Fruit fly (Drosophila melanogaster) whole organism, embryonic: Measurements from ENCODE around the gene Tim13.
A peak's percentile ranks its signal among the peaks of the same experiment; 100 is the strongest.

Experiments used
- Bdp1 ChIP-seq: fragments of 200-800 bp; sonication (Bioruptor generic); optimal IDR thresholded peaks from 3 replicates; lab custom pipeline; 2016; ENCODE audit warnings: missing biosample characterization, missing genetic modification characterization
- CG10321 ChIP-seq: fragments of 200-800 bp; sonication (Bioruptor generic); IDR thresholded peaks from 2 replicates; pipeline ENCODE4 v1.3.6; 2022; ENCODE audit warnings: missing biosample characterization, missing genetic modification characterization
- CG10543 ChIP-seq: fragments of 200-800 bp; sonication (Bioruptor generic); optimal IDR thresholded peaks from 3 replicates; lab custom pipeline; 2017; ENCODE audit warnings: missing biosample characterization, mild to moderate bottlenecking, missing genetic modification characterization, moderate library complexity
- CG12155 ChIP-seq: fragments of 200-800 bp; sonication (Bioruptor generic); optimal IDR thresholded peaks from 3 replicates; lab custom pipeline; 2016; ENCODE audit warnings: missing biosample characterization, missing genetic modification characterization
- CG12219 ChIP-seq: fragments of 200-800 bp; sonication (Bioruptor generic); optimal IDR thresholded peaks from 3 replicates; lab custom pipeline; 2018; ENCODE audit warnings: missing biosample characterization, mild to moderate bottlenecking, missing genetic modification characterization
- CG12942 ChIP-seq: fragments of 200-800 bp; sonication (Bioruptor generic); optimal IDR thresholded peaks from 3 replicates; lab custom pipeline; 2016; ENCODE audit warnings: missing biosample characterization, missing genetic modification characterization
- CG13424 ChIP-seq: fragments of 200-800 bp; sonication (Bioruptor generic); optimal IDR thresholded peaks from 2 replicates; lab custom pipeline; 2019; ENCODE audit warnings: missing biosample characterization, mild to moderate bottlenecking, missing genetic modification characterization, moderate library complexity
- CG13775 ChIP-seq: fragments of 200-800 bp; sonication (Bioruptor generic); optimal IDR thresholded peaks from 3 replicates; lab custom pipeline; 2017; ENCODE audit warnings: missing biosample characterization, mild to moderate bottlenecking, missing genetic modification characterization
- CG14965 ChIP-seq: fragments of 200-800 bp; sonication (Bioruptor generic); optimal IDR thresholded peaks from 2 replicates; lab custom pipeline; 2016; ENCODE audit warnings: missing biosample characterization, missing genetic modification characterization, borderline replicate concordance
- CG1647 ChIP-seq: fragments of 200-800 bp; sonication (Bioruptor generic); optimal IDR thresholded peaks from 3 replicates; lab custom pipeline; 2016; ENCODE audit warnings: missing biosample characterization, missing genetic modification characterization
- CG16813 ChIP-seq: fragments of 200-800 bp; sonication (Bioruptor generic); IDR thresholded peaks from 3 replicates; pipeline ENCODE4 v1.3.6; 2022; ENCODE audit warnings: missing biosample characterization, missing genetic modification characterization; ENCODE audit not compliant: partially characterized antibody
- CG17568 ChIP-seq: fragments of 200-800 bp; sonication (Bioruptor generic); optimal IDR thresholded peaks from 2 replicates; lab custom pipeline; 2018; ENCODE audit warnings: missing biosample characterization, mild to moderate bottlenecking, missing genetic modification characterization, moderate library complexity
- CG1832 ChIP-seq: fragments of 200-800 bp; sonication (Bioruptor generic); optimal IDR thresholded peaks from 2 replicates; lab custom pipeline; 2017; ENCODE audit warnings: missing biosample characterization, mild to moderate bottlenecking, missing genetic modification characterization, inconsistent platforms
- CG18476 ChIP-seq: fragments of 200-800 bp; sonication (Bioruptor generic); optimal IDR thresholded peaks from 2 replicates; lab custom pipeline; 2016; ENCODE audit warnings: missing biosample characterization, mild to moderate bottlenecking, missing genetic modification characterization
- CG18599 ChIP-seq: fragments of 200-800 bp; sonication (Bioruptor generic); optimal IDR thresholded peaks from 3 replicates; lab custom pipeline; 2017; ENCODE audit warnings: missing biosample characterization, missing genetic modification characterization, mild to moderate bottlenecking, moderate library complexity, missing genetic modification reagents
- CG2116 ChIP-seq: fragments of 200-800 bp; sonication (Bioruptor generic); optimal IDR thresholded peaks from 3 replicates; lab custom pipeline; 2018; ENCODE audit warnings: missing biosample characterization, mild to moderate bottlenecking, missing genetic modification characterization
- CG2875 ChIP-seq: fragments of 200-800 bp; sonication (Bioruptor generic); optimal IDR thresholded peaks from 2 replicates; lab custom pipeline; 2017; ENCODE audit warnings: missing biosample characterization, mild to moderate bottlenecking, missing genetic modification characterization, missing genetic modification reagents
- CG6813 ChIP-seq: fragments of 200-800 bp; sonication (Bioruptor generic); optimal IDR thresholded peaks from 2 replicates; lab custom pipeline; 2017; ENCODE audit warnings: missing biosample characterization, missing genetic modification characterization, mild to moderate bottlenecking, moderate library complexity, missing genetic modification reagents
- CG8478 ChIP-seq: fragments of >200 bp; optimal IDR thresholded peaks from 2 replicates; lab custom pipeline; 2018
- CG9727 ChIP-seq: fragments of 200-800 bp; sonication (Bioruptor generic); optimal IDR thresholded peaks from 3 replicates; lab custom pipeline; 2017; ENCODE audit warnings: missing biosample characterization, mild to moderate bottlenecking, missing genetic modification characterization
- CkIIα-i1 ChIP-seq: fragments of 200-800 bp; sonication (Bioruptor generic); IDR thresholded peaks from 2 replicates; pipeline ENCODE4 v1.3.6; 2022; ENCODE audit warnings: missing biosample characterization, missing genetic modification characterization
- D19B ChIP-seq: fragments of 200-800 bp; sonication (Bioruptor generic); optimal IDR thresholded peaks from 2 replicates; lab custom pipeline; 2017; ENCODE audit warnings: missing biosample characterization, mild to moderate bottlenecking, missing genetic modification characterization
- Fer1 ChIP-seq: fragments of 200-800 bp; sonication (Bioruptor generic); optimal IDR thresholded peaks from 2 replicates; lab custom pipeline; 2017; ENCODE audit warnings: missing biosample characterization, mild to moderate bottlenecking, missing genetic modification characterization
- Fer3 ChIP-seq: fragments of 200-800 bp; sonication (Bioruptor generic); optimal IDR thresholded peaks from 2 replicates; lab custom pipeline; 2018; ENCODE audit warnings: missing biosample characterization, mild to moderate bottlenecking, missing genetic modification characterization, moderate library complexity
- Gug ChIP-seq: fragments of 200-800 bp; sonication (Bioruptor generic); IDR thresholded peaks from 4 replicates; pipeline ENCODE4 v1.3.6; 2022; ENCODE audit warnings: missing biosample characterization, missing genetic modification characterization
- MTF-1 ChIP-seq: fragments of 200-800 bp; sonication (Bioruptor generic); optimal IDR thresholded peaks from 2 replicates; lab custom pipeline; 2018; ENCODE audit warnings: missing biosample characterization, mild to moderate bottlenecking, missing genetic modification characterization, borderline replicate concordance
- Nf-YA ChIP-seq: fragments of 200-800 bp; sonication (Bioruptor generic); IDR thresholded peaks from 2 replicates; pipeline ENCODE4 v1.3.6; 2022; ENCODE audit warnings: missing biosample characterization, missing genetic modification characterization
- NfI ChIP-seq: fragments of 200-800 bp; sonication (Bioruptor generic); optimal IDR thresholded peaks from 3 replicates; lab custom pipeline; 2018; ENCODE audit warnings: missing biosample characterization, mild to moderate bottlenecking, missing genetic modification characterization, moderate library complexity
- Poxn ChIP-seq: fragments of 200-800 bp; sonication (Bioruptor generic); IDR thresholded peaks from 2 replicates; pipeline ENCODE4 v1.3.6; 2022; ENCODE audit warnings: missing biosample characterization, missing genetic modification characterization
- Ptx1 ChIP-seq: fragments of 200-800 bp; sonication (Bioruptor generic); IDR thresholded peaks from 2 replicates; pipeline ENCODE4 v1.3.6; 2022; ENCODE audit warnings: missing biosample characterization, missing genetic modification characterization
- Sox100B ChIP-seq: fragments of 200-800 bp; sonication (Bioruptor generic); optimal IDR thresholded peaks from 3 replicates; lab custom pipeline; 2018; ENCODE audit warnings: missing biosample characterization, mild to moderate bottlenecking, missing genetic modification characterization
- Taf1 ChIP-seq: fragments of 200-800 bp; sonication (Bioruptor generic); IDR thresholded peaks from 2 replicates; pipeline ENCODE4 v1.3.6; 2022; ENCODE audit warnings: missing biosample characterization, missing genetic modification characterization
- bowl ChIP-seq: fragments of 200-800 bp; sonication (Bioruptor generic); IDR thresholded peaks from 2 replicates; pipeline ENCODE4 v1.3.6; 2022; ENCODE audit warnings: missing biosample characterization, missing genetic modification characterization
- crp ChIP-seq, 2 experiments: fragments of 200-800 bp; sonication (Bioruptor generic); optimal IDR thresholded peaks; 2 replicates in 1 of 2; 3 replicates in 1 of 2; lab custom pipeline; 2017; ENCODE audit warnings: missing biosample characterization in 2 of 2, missing genetic modification characterization in 2 of 2, mild to moderate bottlenecking in 1 of 2, moderate library complexity in 1 of 2
- danr ChIP-seq: fragments of 200-800 bp; sonication (Bioruptor generic); IDR thresholded peaks from 2 replicates; pipeline ENCODE4 v1.3.6; 2022; ENCODE audit warnings: missing biosample characterization, missing genetic modification characterization
- disco-r ChIP-seq: fragments of 200-800 bp; sonication (Bioruptor generic); optimal IDR thresholded peaks from 2 replicates; lab custom pipeline; 2016; ENCODE audit warnings: missing biosample characterization, missing genetic modification characterization
- dpn ChIP-seq, 2 experiments: fragments of 200-800 bp; sonication (Bioruptor generic); optimal IDR thresholded peaks; 3 replicates each; lab custom pipeline; 2016; ENCODE audit warnings: missing biosample characterization in 2 of 2, missing genetic modification characterization in 2 of 2
- dysf ChIP-seq: fragments of 200-800 bp; sonication (Bioruptor generic); IDR thresholded peaks from 3 replicates; pipeline ENCODE4 v1.3.6; 2022; ENCODE audit warnings: missing biosample characterization, missing genetic modification characterization
- fru ChIP-seq: fragments of >200 bp; optimal IDR thresholded peaks from 2 replicates; lab custom pipeline; 2017
- grn ChIP-seq: fragments of 200-800 bp; sonication (Bioruptor generic); optimal IDR thresholded peaks from 3 replicates; lab custom pipeline; 2017; ENCODE audit warnings: missing biosample characterization, missing genetic modification characterization
- luna ChIP-seq: fragments of 200-800 bp; sonication (Bioruptor generic); optimal IDR thresholded peaks from 2 replicates; lab custom pipeline; 2016; ENCODE audit warnings: missing biosample characterization, missing genetic modification characterization
- nmo ChIP-seq: fragments of 200-800 bp; sonication (Bioruptor generic); optimal IDR thresholded peaks from 2 replicates; lab custom pipeline; 2018; ENCODE audit warnings: missing biosample characterization, mild to moderate bottlenecking, missing genetic modification characterization, moderate library complexity
- sima ChIP-seq: fragments of 200-800 bp; sonication (Bioruptor generic); optimal IDR thresholded peaks from 2 replicates; lab custom pipeline; 2016; ENCODE audit warnings: missing biosample characterization, missing genetic modification characterization
- ssp ChIP-seq: fragments of 200-800 bp; sonication (Bioruptor generic); IDR thresholded peaks from 2 replicates; pipeline ENCODE4 v1.3.6; 2022; ENCODE audit warnings: missing biosample characterization, missing genetic modification characterization
- sug ChIP-seq: fragments of 200-800 bp; optimal IDR thresholded peaks from 2 replicates; lab custom pipeline; 2019; ENCODE audit warnings: missing biosample characterization, mild to moderate bottlenecking, missing genetic modification characterization, moderate library complexity
- ttk ChIP-seq: fragments of 200-800 bp; sonication (Bioruptor generic); IDR thresholded peaks from 2 replicates; pipeline ENCODE4 v2.1.2; 2022; ENCODE audit warnings: missing biosample characterization, missing genetic modification characterization
- unc-4 ChIP-seq: fragments of 200-800 bp; sonication (Bioruptor generic); IDR thresholded peaks from 2 replicates; pipeline ENCODE4 v1.3.6; 2022; ENCODE audit warnings: missing biosample characterization, missing genetic modification characterization; ENCODE audit not compliant: partially characterized antibody
- vfl ChIP-seq: fragments of 200-800 bp; sonication (Bioruptor generic); optimal IDR thresholded peaks from 2 replicates; lab custom pipeline; 2016; ENCODE audit warnings: missing biosample characterization, missing genetic modification characterization

Tim13 gene

DNA sequence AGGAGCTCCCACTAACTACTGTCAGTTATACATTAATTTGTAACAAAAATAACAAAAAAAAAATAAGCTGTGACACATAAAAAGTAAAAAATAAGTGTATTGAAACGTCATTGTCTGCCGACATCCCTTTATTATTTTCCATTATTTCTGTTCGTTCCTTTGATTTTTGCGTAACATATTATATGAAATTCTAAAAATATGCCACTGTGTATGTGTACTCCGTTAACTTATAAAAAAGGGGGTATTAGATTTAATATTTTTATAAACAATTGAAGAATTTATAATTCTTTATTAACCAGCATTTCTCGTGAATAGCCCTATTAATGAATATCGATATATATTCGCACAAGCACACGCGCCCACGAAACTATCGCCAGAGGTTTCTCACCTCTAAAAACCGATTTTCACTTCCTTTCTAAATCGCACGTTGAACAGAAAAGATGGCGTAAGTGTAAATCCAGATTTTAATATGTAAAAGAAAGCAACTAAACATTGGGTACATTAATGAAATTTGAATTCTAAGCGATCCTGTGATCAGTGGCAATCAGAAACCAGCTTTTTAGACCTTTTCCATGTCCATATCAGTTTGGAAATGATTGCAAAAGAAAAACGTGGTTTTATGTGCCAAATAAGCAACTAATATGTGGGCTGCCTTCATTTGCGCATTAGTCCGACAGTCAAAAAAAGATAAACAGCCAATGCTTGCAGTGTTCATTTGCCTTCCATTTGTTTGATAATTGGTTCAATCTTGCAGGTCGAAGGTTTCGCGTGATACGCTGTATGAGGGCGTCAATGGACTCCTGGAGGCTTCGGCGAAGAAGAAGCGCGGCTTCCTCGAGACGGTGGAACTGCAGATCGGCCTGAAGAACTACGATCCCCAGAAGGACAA, 48.4 kb upstream of the Tim13 start, which contains the start of gene RpL10Ab (continued):
- peak; percentile 95 for TF ChIP-seq MTF-1 (GFP tag; lab: Kevin White, UChicago)
- no peak for TF ChIP-seq vfl (GFP tag; lab: Kevin White, UChicago)
- peak; percentile 24 for TF ChIP-seq luna (GFP tag; lab: Kevin White, UChicago)
- TF ChIP-seq danr (GFP tag; lab: Robert Waterston, UW) = peak; percentile 54; the same call in 1 of the 2 replicates
- TF ChIP-seq CG18599 = peak; percentile 68
- TF ChIP-seq grn (GFP tag; lab: Kevin White, UChicago) = no peak
- no peak for TF ChIP-seq Bdp1 (GFP tag; lab: Kevin White, UChicago)
- TF ChIP-seq CG12155 (GFP tag; lab: Kevin White, UChicago) = peak; percentile 17
- peak in 1 of 2 experiments; percentile 1 for TF ChIP-seq crp (GFP tag; optimal IDR thresholded peaks at IDR 0.05; lab: Kevin White, UChicago)
- TF ChIP-seq CG2116 (GFP tag; lab: Kevin White, UChicago) = peak; percentile 40
- TF ChIP-seq CG13424 (tag; lab: Kevin White, UChicago) = peak; percentile 61
- TF ChIP-seq D19B (GFP tag; lab: Kevin White, UChicago) = peak; percentile 49
- no peak for TF ChIP-seq CG14965 (GFP tag; lab: Kevin White, UChicago)
- peak; percentile 73 for TF ChIP-seq ssp (GFP tag; lab: Robert Waterston, UW)
- peak; percentile 70 for TF ChIP-seq Fer3
- peak; percentile 80; the same call in 2 of the 3 replicates for TF ChIP-seq dysf (GFP tag; lab: Robert Waterston, UW)
- peak; percentile 56 for TF ChIP-seq CG17568 (GFP tag; lab: Kevin White, UChicago)
- peak; percentile 78 for TF ChIP-seq CG9727 (GFP tag; lab: Kevin White, UChicago)
- TF ChIP-seq ttk (GFP tag; lab: Robert Waterston, UW) = peak; percentile 48; the same call in 1 of the 2 replicates
- TF ChIP-seq nmo (GFP tag; lab: Kevin White, UChicago) = peak; percentile 73
- TF ChIP-seq Sox100B = peak; percentile 59
- TF ChIP-seq Ptx1 (GFP tag; lab: Robert Waterston, UW) = peak; percentile 74
- no peak for TF ChIP-seq CG12942 (GFP tag; lab: Kevin White, UChicago)
- TF ChIP-seq Nf-YA (GFP tag; lab: Robert Waterston, UW) = 0 out of 2 replicates have a peak, but pooled peaks have one; percentile 51
- no peak for TF ChIP-seq CG1832 (GFP tag; lab: Kevin White, UChicago)
- TF ChIP-seq CG6813 (GFP tag; lab: Kevin White, UChicago) = peak; percentile 49
- TF ChIP-seq CG8478 (lab: Kevin White, UChicago) = no peak
- TF ChIP-seq sima = no peak
- TF ChIP-seq unc-4 (GFP tag; lab: Robert Waterston, UW) = peak; percentile 65
- peak; percentile 64; the same call in 2 of the 4 replicates for TF ChIP-seq Gug (GFP tag; lab: Robert Waterston, UW)
- peak; percentile 39 for TF ChIP-seq CG2875 (GFP tag; lab: Kevin White, UChicago)
- peak; percentile 79 for TF ChIP-seq CG13775 (GFP tag; lab: Kevin White, UChicago)
- peak; percentile 15 for TF ChIP-seq CG18476
- TF ChIP-seq dpn (GFP tag; optimal IDR thresholded peaks at IDR 0.05; lab: Kevin White, UChicago) = peak; percentile 19 to 43
- TF ChIP-seq fru (lab: Kevin White, UChicago) = no peak
- TF ChIP-seq disco-r (GFP tag; lab: Kevin White, UChicago) = no peak
- peak; percentile 54 for TF ChIP-seq CG10543 (GFP tag; lab: Kevin White, UChicago)
- 0 out of 2 replicates have a peak, but pooled peaks have one; percentile 6 for TF ChIP-seq Taf1 (GFP tag; lab: Robert Waterston, UW)
- peak; percentile 90 for TF ChIP-seq CG16813 (GFP tag; lab: Robert Waterston, UW)
- peak; percentile 79 for TF ChIP-seq NfI (GFP tag; lab: Kevin White, UChicago)
- TF ChIP-seq sug (tag; lab: Kevin White, UChicago) = peak; percentile 33
- TF ChIP-seq CG1647 = peak; percentile 17
- 0 out of 2 replicates have a peak, but pooled peaks have one; percentile 15 for TF ChIP-seq CkIIα-i1
- no peak for TF ChIP-seq CG10321 (GFP tag; lab: Robert Waterston, UW)
- no peak for TF ChIP-seq bowl (GFP tag; lab: Robert Waterston, UW)
- TF ChIP-seq Poxn = no peak
- peak; percentile 33 for TF ChIP-seq CG12219 (GFP tag; lab: Kevin White, UChicago)
- peak; percentile 3 for TF ChIP-seq Fer1 (GFP tag; lab: Kevin White, UChicago)
